Fruit fly (Drosophila melanogaster): ENCODE measurements around the gene Pka-R1.

Gene Pka-R1

dm6 chr3L:20771891-20772646, 43.8 kb upstream of the Pka-R1 start (continued):
- no peak for TF ChIP-seq Gsc (GFP tag; IDR thresholded peaks at IDR 0.05)
- peak; percentile 77 for TF ChIP-seq gce (GFP tag; IDR thresholded peaks at IDR 0.05)
- peak; percentile 2 to 82 for TF ChIP-seq bsh (GFP tag; optimal IDR thresholded peaks at IDR 0.05)
- peak; percentile 51 for TF ChIP-seq trem (tag; optimal IDR thresholded peaks at IDR 0.05)
- peak; percentile 56 for TF ChIP-seq CG1529 (GFP tag; optimal IDR thresholded peaks at IDR 0.05)
- peak; percentile 81 for TF ChIP-seq CG18599 (GFP tag; optimal IDR thresholded peaks at IDR 0.05)
- TF ChIP-seq Dek (tag; optimal IDR thresholded peaks at IDR 0.05): peak; percentile 78
- TF ChIP-seq Optix (GFP tag; IDR thresholded peaks at IDR 0.05): 0 out of 3 replicates have a peak, but pooled peaks have one; percentile 44
- TF ChIP-seq CG4730 (GFP tag; IDR thresholded peaks at IDR 0.05): peak; percentile 57; the same call in 1 of the 2 replicates
- no peak for TF ChIP-seq chinmo (GFP tag; IDR thresholded peaks at IDR 0.05; ENCODE audit: partially characterized antibody)
- no peak for TF ChIP-seq sna (GFP tag; IDR thresholded peaks at IDR 0.05; ENCODE audit: partially characterized antibody)
- no peak for TF ChIP-seq CG1832 (GFP tag; optimal IDR thresholded peaks at IDR 0.05)
- peak; percentile 37 to 85 for TF ChIP-seq Hr51 (GFP tag; optimal IDR thresholded peaks at IDR 0.05)
- peak; percentile 69 for TF ChIP-seq BtbVII (GFP tag; optimal IDR thresholded peaks at IDR 0.05)
- TF ChIP-seq Hmx (GFP tag; optimal IDR thresholded peaks at IDR 0.05): peak; percentile 37
- TF ChIP-seq CG3407 (GFP tag; optimal IDR thresholded peaks at IDR 0.05): peak; percentile 48
- no peak for TF ChIP-seq CG9797 (GFP tag; optimal IDR thresholded peaks at IDR 0.05)
- TF ChIP-seq gfzf (GFP tag; optimal IDR thresholded peaks at IDR 0.05): no peak
- no peak for TF ChIP-seq Dref (GFP tag; IDR thresholded peaks at IDR 0.05)
- TF ChIP-seq CG14441 (GFP tag; IDR thresholded peaks at IDR 0.05): peak; percentile 81
- TF ChIP-seq phol (tag; optimal IDR thresholded peaks at IDR 0.05): no peak
- peak; percentile 78 for TF ChIP-seq CG18476 (GFP tag; optimal IDR thresholded peaks at IDR 0.05)
- TF ChIP-seq CG2116 (GFP tag; optimal IDR thresholded peaks at IDR 0.05): peak; percentile 72
- 0 out of 2 replicates have a peak, but pooled peaks have one; percentile 13 for TF ChIP-seq Taf1 (GFP tag; IDR thresholded peaks at IDR 0.05)
- peak; percentile 35 for TF ChIP-seq NC2α (GFP tag; optimal IDR thresholded peaks at IDR 0.05)
- peak; percentile 74 for TF ChIP-seq CG18619 (GFP tag; optimal IDR thresholded peaks at IDR 0.05)
- TF ChIP-seq Dad (GFP tag; optimal IDR thresholded peaks at IDR 0.05): peak; percentile 69
- no peak for TF ChIP-seq tna (GFP tag; IDR thresholded peaks at IDR 0.05; ENCODE audit: partially characterized antibody)
- peak; percentile 60 for TF ChIP-seq MESR4 (GFP tag; optimal IDR thresholded peaks at IDR 0.05)
- peak in 1 of 3 experiments; percentile 63 for TF ChIP-seq lola (GFP tag; optimal IDR thresholded peaks at IDR 0.05)
- TF ChIP-seq CG17186 (GFP tag; optimal IDR thresholded peaks at IDR 0.05): peak; percentile 36
- peak in 1 of 2 experiments; percentile 25 for TF ChIP-seq insv (GFP tag; optimal IDR thresholded peaks at IDR 0.05)
- TF ChIP-seq H2.0 (GFP tag; IDR thresholded peaks at IDR 0.05): peak; percentile 81
- TF ChIP-seq klu (GFP tag; IDR thresholded peaks at IDR 0.05): peak; percentile 53; the same call in 1 of the 2 replicates
- peak; percentile 88 for TF ChIP-seq lab (GFP tag; optimal IDR thresholded peaks at IDR 0.05)
- no peak for TF ChIP-seq ab (GFP tag; optimal IDR thresholded peaks at IDR 0.05)
- peak; percentile 67 for TF ChIP-seq CG1233 (GFP tag; optimal IDR thresholded peaks at IDR 0.05)
- no peak for TF ChIP-seq CG8478 (optimal IDR thresholded peaks at IDR 0.05)
- peak; percentile 72 for TF ChIP-seq CG6683 (GFP tag; optimal IDR thresholded peaks at IDR 0.05)
- peak; percentile 84 for TF ChIP-seq dmrt99B (tag; optimal IDR thresholded peaks at IDR 0.05)
- TF ChIP-seq zfh1 (GFP tag; IDR thresholded peaks at IDR 0.05): peak; percentile 79
- peak; percentile 89 for TF ChIP-seq CG32532 (GFP tag; IDR thresholded peaks at IDR 0.05)
- TF ChIP-seq sr (GFP tag; IDR thresholded peaks at IDR 0.05): no peak
- TF ChIP-seq CG4707 (GFP tag; optimal IDR thresholded peaks at IDR 0.05): peak; percentile 70
- peak; percentile 23 for TF ChIP-seq Jarid2 (GFP tag; optimal IDR thresholded peaks at IDR 0.05)
- TF ChIP-seq wek (GFP tag; optimal IDR thresholded peaks at IDR 0.05): peak; percentile 73
- no peak for TF ChIP-seq toy (GFP tag; IDR thresholded peaks at IDR 0.05)
- no peak for TF ChIP-seq sima (GFP tag; optimal IDR thresholded peaks at IDR 0.05)
